Worm (Caenorhabditis elegans) whole organism, young adult: ENCODE results near the gene fbxb-18.

Experiments used
- B0336.3 ChIP-seq: fragments of 200-800 bp; sonication (Bioruptor generic); IDR thresholded peaks from 2 replicates; pipeline ENCODE4 v1.3.6; 2022; ENCODE audit warnings: missing genetic modification characterization, missing compliant biosample characterization
- C17E4.6 ChIP-seq: fragments of 200-800 bp; sonication (Bioruptor generic); IDR thresholded peaks from 2 replicates; pipeline ENCODE4 v1.3.6; 2022; ENCODE audit warnings: missing genetic modification reagents, missing genetic modification characterization, missing compliant biosample characterization
- F10E7.11 ChIP-seq: sonication (generic microtip); optimal IDR thresholded peaks from 2 replicates; lab custom pipeline; 2017; ENCODE audit warnings: mild to moderate bottlenecking, missing genetic modification characterization, moderate library complexity, missing compliant biosample characterization
- Y95B8A.8 ChIP-seq: fragments of 200-800 bp; sonication (Bioruptor generic); IDR thresholded peaks from 2 replicates; pipeline ENCODE4 v1.3.6; 2022; ENCODE audit warnings: missing genetic modification reagents, missing genetic modification characterization, missing compliant biosample characterization
- ZK185.1 ChIP-seq: sonication (generic microtip); optimal IDR thresholded peaks from 2 replicates; lab custom pipeline; 2016; ENCODE audit warnings: mild to moderate bottlenecking, missing genetic modification characterization, missing compliant biosample characterization; ENCODE audit not compliant: poor library complexity, severe bottlenecking
- attf-3 ChIP-seq: fragments of 200-800 bp; sonication (Bioruptor generic); conservative IDR thresholded peaks from 2 replicates; pipeline ENCODE4 v1.3.6; 2022; ENCODE audit warnings: missing genetic modification reagents, missing genetic modification characterization, missing compliant biosample characterization
- ceh-58 ChIP-seq: fragments of 200-800 bp; sonication (Bioruptor generic); IDR thresholded peaks from 2 replicates; pipeline ENCODE4 v1.3.6; 2022; ENCODE audit warnings: missing genetic modification characterization, missing compliant biosample characterization
- hlh-26 ChIP-seq: fragments of 200-800 bp; sonication (Bioruptor generic); conservative IDR thresholded peaks from 2 replicates; pipeline ENCODE4 v1.3.6; 2022; ENCODE audit warnings: missing genetic modification reagents, missing genetic modification characterization, missing compliant biosample characterization
- hrde-1 ChIP-seq: sonication (generic microtip); optimal IDR thresholded peaks from 2 replicates; lab custom pipeline; 2016; ENCODE audit warnings: missing genetic modification characterization, mild to moderate bottlenecking, missing compliant biosample characterization, moderate library complexity, missing genotype, missing genetic modification reagents, borderline replicate concordance
- madf-3 ChIP-seq: fragments of 200-800 bp; sonication (Bioruptor generic); IDR thresholded peaks from 2 replicates; pipeline ENCODE4 v1.3.6; 2022; ENCODE audit warnings: missing genetic modification reagents, missing genetic modification characterization, missing compliant biosample characterization
- mcd-1 ChIP-seq: fragments of 200-800 bp; sonication (Bioruptor generic); IDR thresholded peaks from 2 replicates; pipeline ENCODE4 v1.3.6; 2022; ENCODE audit warnings: missing genetic modification reagents, missing genetic modification characterization, missing compliant biosample characterization
- snpc-4 ChIP-seq, 5 experiments: fragments of 150-350 bp in 1 of 5; sonication (generic microtip) in 4 of 5; optimal IDR thresholded peaks; 2 replicates each; lab custom pipeline; 2014 to 2018; ENCODE audit warnings: missing genetic modification characterization in 5 of 5, missing biosample characterization in 3 of 5, antibody characterized with exemption in 2 of 5, mild to moderate bottlenecking in 2 of 5, missing compliant biosample characterization in 2 of 5, missing genotype in 2 of 5, moderate library complexity in 2 of 5, missing genetic modification reagents in 1 of 5
- tbx-9 ChIP-seq: sonication (generic microtip); optimal IDR thresholded peaks from 2 replicates; lab custom pipeline; 2016; ENCODE audit warnings: borderline replicate concordance, missing genetic modification characterization, inconsistent platforms, missing compliant biosample characterization
- zfh-2 ChIP-seq: fragments of 200-800 bp; sonication (Bioruptor generic); conservative IDR thresholded peaks from 2 replicates; pipeline ENCODE4 v1.3.6; 2022; ENCODE audit warnings: missing genetic modification reagents, missing genetic modification characterization, missing compliant biosample characterization

- TF ChIP-seq snpc-4 (GFP tag; optimal IDR thresholded peaks at IDR 0.05; lab: Kevin White, UChicago) (no peak), snpc-4 (tag; optimal IDR thresholded peaks at IDR 0.05; lab: Kevin White, UChicago) (no peak), ceh-58 (GFP tag; lab: Robert Waterston, UW) (no peak), mcd-1 (GFP tag; lab: Robert Waterston, UW) (no peak), F10E7.11 (tag; lab: Kevin White, UChicago) (no peak), B0336.3 (GFP tag; lab: Robert Waterston, UW) (no peak), zfh-2 (GFP tag; lab: Robert Waterston, UW) (no peak), Y95B8A.8 (GFP tag; lab: Robert Waterston, UW) (no peak), C17E4.6 (no peak), ZK185.1 (tag; lab: Kevin White, UChicago) (no peak), hrde-1 (tag; lab: Kevin White, UChicago) (no peak), attf-3 (GFP tag; lab: Robert Waterston, UW) (no peak), hlh-26 (GFP tag; lab: Robert Waterston, UW) (no peak), madf-3 (GFP tag; lab: Robert Waterston, UW) (no peak), tbx-9 (tag; lab: Kevin White, UChicago) (no peak)
These were observed 14.7 kb upstream of the fbxb-18 start, which contains the start of gene fbxb-47 for ce11 chrII:1703363-1703762.
